Worm (Caenorhabditis elegans) whole organism, young adult: ENCODE data around the gene spt-4.
"Not testable (repeated sequence)": the region's sequence is repeated elsewhere in the genome, so short reads cannot be mapped to it uniquely, and the experiment has no call there.

ENCODE experiments used
- aptf-2 ChIP-seq: fragments of 200-800 bp; sonication (Bioruptor generic); conservative IDR thresholded peaks from 2 replicates; pipeline ENCODE4 v1.3.6; 2022; ENCODE audit warnings: missing genetic modification reagents, missing genetic modification characterization, missing compliant biosample characterization
- nfya-1 ChIP-seq: sonication (generic microtip); optimal IDR thresholded peaks from 2 replicates; lab custom pipeline; 2017; ENCODE audit warnings: antibody characterized with exemption, missing compliant biosample characterization, missing genetic modification characterization, borderline replicate concordance; ENCODE audit not compliant: insufficient read depth
- snpc-1.3 ChIP-seq: sonication (generic microtip); optimal IDR thresholded peaks from 2 replicates; lab custom pipeline; 2017; ENCODE audit warnings: missing genetic modification characterization, mild to moderate bottlenecking, missing compliant biosample characterization, antibody characterized with exemption, moderate library complexity, missing genotype, missing genetic modification reagents; ENCODE audit not compliant: insufficient read depth

DNA sequence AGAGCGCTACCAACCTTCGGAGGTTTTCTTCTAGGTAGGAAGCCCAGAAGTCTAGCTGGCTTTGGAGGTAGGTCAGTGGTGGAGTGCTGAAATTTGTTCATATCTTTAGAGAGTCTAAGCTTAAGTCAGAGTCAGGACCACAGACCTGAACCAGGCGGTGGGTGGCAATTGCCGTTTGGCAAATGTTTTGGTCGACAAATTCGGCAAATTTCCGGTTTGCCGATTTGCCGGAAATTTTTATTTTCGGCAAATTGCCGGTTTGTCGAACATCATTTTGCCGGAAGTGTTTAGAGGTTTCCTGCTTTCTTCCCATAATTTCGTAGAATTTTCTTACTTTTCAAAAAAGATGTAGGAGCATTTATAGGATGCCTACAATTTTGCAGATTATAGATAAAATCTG, 29.3 kb upstream of the spt-4 start, which contains the start of gene C29F9.9:
- TF ChIP-seq snpc-1.3 (tag; lab: Kevin White, UChicago); nfya-1 (tag; lab: Kevin White, UChicago); aptf-2 (GFP tag; lab: Robert Waterston, UW): not testable (repeated sequence)
